Worm (Caenorhabditis elegans): ENCODE results near the gene C08F8.2.

Gene C08F8.2

ce11 chrIV:11142314-11143227 is 8.2 kb upstream of the C08F8.2 start, which contains the start of gene skih-2 (continued):
- peak; percentile 18 for TF ChIP-seq rnt-1 (tag; optimal IDR thresholded peaks at IDR 0.05)
- peak; percentile 68 for TF ChIP-seq nhr-19 (GFP tag; conservative IDR thresholded peaks at IDR 0.05)
- TF ChIP-seq lsy-2 (tag; optimal IDR thresholded peaks at IDR 0.05), result peak; percentile 80 to 86
- no peak for TF ChIP-seq vab-15 (tag; optimal IDR thresholded peaks at IDR 0.05)
- peak; percentile 40 for TF ChIP-seq irx-1 (tag; optimal IDR thresholded peaks at IDR 0.05)
- peak; percentile 36 for TF ChIP-seq nhr-20 (tag; optimal IDR thresholded peaks at IDR 0.05)
- TF ChIP-seq efl-1 (optimal IDR thresholded peaks at IDR 0.05), result peak; percentile 85 to 93
- TF ChIP-seq efl-1 (GFP tag; optimal IDR thresholded peaks at IDR 0.05 in 1 of 2), result peak; percentile 95 to 99
- no peak for TF ChIP-seq lin-13 (GFP tag; optimal IDR thresholded peaks at IDR 0.05)
- no peak for TF ChIP-seq grh-1 (GFP tag; IDR thresholded peaks at IDR 0.05)
- TF ChIP-seq sup-37 (GFP tag; optimal IDR thresholded peaks at IDR 0.05), result no peak
- no peak for TF ChIP-seq unc-86 (tag; optimal IDR thresholded peaks at IDR 0.05)
- no peak for TF ChIP-seq elt-3 (tag; optimal IDR thresholded peaks at IDR 0.05)
- no peak for TF ChIP-seq nhr-11 (tag; optimal IDR thresholded peaks at IDR 0.05)
- no peak for TF ChIP-seq tlp-1 (tag; optimal IDR thresholded peaks at IDR 0.05)
- no peak for TF ChIP-seq pqm-1 (tag; optimal IDR thresholded peaks at IDR 0.05)
- no peak for TF ChIP-seq alr-1 (tag; optimal IDR thresholded peaks at IDR 0.05; ENCODE audit: borderline replicate concordance)
- no peak for TF ChIP-seq unc-98 (GFP tag; IDR thresholded peaks at IDR 0.05)
- TF ChIP-seq mep-1 (tag; optimal IDR thresholded peaks at IDR 0.05), result peak; percentile 70
- no peak for TF ChIP-seq ztf-11 (tag; optimal IDR thresholded peaks at IDR 0.05)
- TF ChIP-seq dpl-1 (GFP tag; optimal IDR thresholded peaks at IDR 0.05), result peak; percentile 92 to 95 (median 93)
- TF ChIP-seq nhr-12 (tag; optimal IDR thresholded peaks at IDR 0.05), result no peak
- TF ChIP-seq skn-1 (tag; optimal IDR thresholded peaks at IDR 0.05), result peak; percentile 56
- TF ChIP-seq mef-2 (tag; optimal IDR thresholded peaks at IDR 0.05), result no peak
- peak; percentile 18 for TF ChIP-seq lin-39 (tag; optimal IDR thresholded peaks at IDR 0.05)
- TF ChIP-seq C34B4.2 (tag; optimal IDR thresholded peaks at IDR 0.05), result no peak
- peak in 2 of 3 experiments; percentile 12 to 41 for TF ChIP-seq ceh-82 (tag; optimal IDR thresholded peaks at IDR 0.05)
- TF ChIP-seq ces-1 (GFP tag; optimal IDR thresholded peaks at IDR 0.05), result no peak
- TF ChIP-seq lin-35 (GFP tag; optimal IDR thresholded peaks at IDR 0.05), result peak; percentile 94 to 95
- TF ChIP-seq ceh-8 (GFP tag; optimal IDR thresholded peaks at IDR 0.05), result no peak
- TF ChIP-seq ets-5 (GFP tag; IDR thresholded peaks at IDR 0.05), result no peak
- no peak for TF ChIP-seq sox-4 (tag; optimal IDR thresholded peaks at IDR 0.05)
- TF ChIP-seq nhr-76 (tag; optimal IDR thresholded peaks at IDR 0.05), result no peak

- TF ChIP-seq zag-1 (tag; optimal IDR thresholded peaks at IDR 0.05), result no peak
Observed at ce11 chrIV:11143228-11143444, 7.7 kb upstream of the C08F8.2 start, which contains the start of gene F01G4.4. Gene F01G4.4 (plus strand): TSS chrIV:11143345.

- TF ChIP-seq lin-35 (GFP tag; optimal IDR thresholded peaks at IDR 0.05), result peak in 1 of 2 experiments; percentile 20
- no peak for TF ChIP-seq nhr-47 (tag; optimal IDR thresholded peaks at IDR 0.05)
- TF ChIP-seq hpl-2 (GFP tag; optimal IDR thresholded peaks at IDR 0.05), result no peak
- no peak for TF ChIP-seq mdl-1 (tag; optimal IDR thresholded peaks at IDR 0.05)
- TF ChIP-seq hlh-4 (tag; optimal IDR thresholded peaks at IDR 0.05), result no peak
- TF ChIP-seq dpl-1 (GFP tag; optimal IDR thresholded peaks at IDR 0.05), result peak in 1 of 3 experiments; percentile 35
- TF ChIP-seq F16B12.6 (tag; optimal IDR thresholded peaks at IDR 0.05), result no peak
- TF ChIP-seq lin-39 (tag; optimal IDR thresholded peaks at IDR 0.05), result no peak
- no peak for TF ChIP-seq elt-2 (tag; optimal IDR thresholded peaks at IDR 0.05)
- no peak for TF ChIP-seq fkh-4 (tag; optimal IDR thresholded peaks at IDR 0.05; ENCODE audit: borderline replicate concordance)
- no peak for TF ChIP-seq efl-1 (optimal IDR thresholded peaks at IDR 0.05)
- peak; percentile 50 to 92 for TF ChIP-seq efl-1 (GFP tag; optimal IDR thresholded peaks at IDR 0.05 in 1 of 2)
Observed at ce11 chrIV:11145929-11146339, 4.9 kb upstream of the C08F8.2 start.
